Fruit fly (Drosophila melanogaster) whole organism, embryonic: ENCODE data around the gene plx.
A peak's percentile ranks its signal among the peaks of the same experiment; 100 is the strongest.

Experiments used
- Bgb ChIP-seq: fragments of 200-800 bp; sonication (Bioruptor generic); IDR thresholded peaks from 2 replicates; pipeline ENCODE4 v1.3.6; 2022; ENCODE audit warnings: missing biosample characterization, missing genetic modification characterization; ENCODE audit not compliant: partially characterized antibody
- CG10267 ChIP-seq: fragments of 200-800 bp; sonication (Bioruptor generic); optimal IDR thresholded peaks from 2 replicates; lab custom pipeline; 2018; ENCODE audit warnings: missing biosample characterization, mild to moderate bottlenecking, missing genetic modification characterization, moderate library complexity
- CG12219 ChIP-seq: fragments of 200-800 bp; sonication (Bioruptor generic); optimal IDR thresholded peaks from 3 replicates; lab custom pipeline; 2018; ENCODE audit warnings: missing biosample characterization, mild to moderate bottlenecking, missing genetic modification characterization
- CG12942 ChIP-seq: fragments of 200-800 bp; sonication (Bioruptor generic); optimal IDR thresholded peaks from 3 replicates; lab custom pipeline; 2016; ENCODE audit warnings: missing biosample characterization, missing genetic modification characterization
- CG13287 ChIP-seq: fragments of 200-800 bp; sonication (Bioruptor generic); IDR thresholded peaks from 2 replicates; pipeline ENCODE4 v1.3.6; 2022; ENCODE audit warnings: missing biosample characterization, missing genetic modification characterization; ENCODE audit not compliant: partially characterized antibody
- CG14014 ChIP-seq: fragments of 200-800 bp; sonication (Bioruptor generic); IDR thresholded peaks from 2 replicates; pipeline ENCODE4 v1.3.6; 2022; ENCODE audit warnings: missing biosample characterization, missing genetic modification characterization
- CG14050 ChIP-seq: fragments of 200-800 bp; sonication (Bioruptor generic); IDR thresholded peaks from 3 replicates; pipeline ENCODE4 v1.3.6; 2022; ENCODE audit warnings: missing biosample characterization, missing genetic modification characterization
- CG14860 ChIP-seq: fragments of 200-800 bp; sonication (Bioruptor generic); IDR thresholded peaks from 3 replicates; pipeline ENCODE4 v1.3.6; 2022; ENCODE audit warnings: missing biosample characterization, missing genetic modification characterization; ENCODE audit not compliant: partially characterized antibody
- CG15269 ChIP-seq: fragments of 200-800 bp; sonication (Bioruptor generic); optimal IDR thresholded peaks from 2 replicates; lab custom pipeline; 2018; ENCODE audit warnings: missing biosample characterization, mild to moderate bottlenecking, missing genetic modification characterization, moderate library complexity
- CG1792 ChIP-seq: fragments of 200-800 bp; sonication (Bioruptor generic); optimal IDR thresholded peaks from 2 replicates; lab custom pipeline; 2016; ENCODE audit warnings: missing biosample characterization, missing genetic modification characterization
- CG30431 ChIP-seq: fragments of 200-800 bp; sonication (Bioruptor generic); optimal IDR thresholded peaks from 2 replicates; lab custom pipeline; 2017; ENCODE audit warnings: missing biosample characterization, missing genetic modification characterization
- CG32767 ChIP-seq: fragments of 200-800 bp; sonication (Bioruptor generic); IDR thresholded peaks from 2 replicates; pipeline ENCODE4 v1.3.6; 2022; ENCODE audit warnings: missing biosample characterization, missing genetic modification characterization
- CG33213 ChIP-seq: fragments of 200-800 bp; sonication (Bioruptor generic); optimal IDR thresholded peaks from 3 replicates; lab custom pipeline; 2016; ENCODE audit warnings: missing biosample characterization, missing genetic modification characterization
- CG4820 ChIP-seq: fragments of 200-800 bp; sonication (Bioruptor generic); optimal IDR thresholded peaks from 3 replicates; lab custom pipeline; 2016; ENCODE audit warnings: missing biosample characterization, missing genetic modification characterization
- CG5245 ChIP-seq: fragments of 200-800 bp; sonication (Bioruptor generic); optimal IDR thresholded peaks from 3 replicates; lab custom pipeline; 2016; ENCODE audit warnings: missing biosample characterization, missing genetic modification characterization
- CG6175 ChIP-seq: fragments of 200-800 bp; sonication (Bioruptor generic); IDR thresholded peaks from 3 replicates; pipeline ENCODE4 v1.3.6; 2022; ENCODE audit warnings: missing biosample characterization, missing genetic modification characterization
- CG6272 ChIP-seq: fragments of 200-800 bp; sonication (Bioruptor generic); IDR thresholded peaks from 2 replicates; pipeline ENCODE4 v1.3.6; 2022; ENCODE audit warnings: missing biosample characterization, missing genetic modification characterization
- CG7357 ChIP-seq: fragments of 200-800 bp; sonication (Bioruptor generic); IDR thresholded peaks from 3 replicates; pipeline ENCODE4 v1.3.6; 2022; ENCODE audit warnings: missing biosample characterization, missing genetic modification characterization
- CoRest ChIP-seq: fragments of 200-800 bp; sonication (Bioruptor generic); optimal IDR thresholded peaks from 3 replicates; lab custom pipeline; 2018; ENCODE audit warnings: missing biosample characterization, mild to moderate bottlenecking, missing genetic modification characterization, moderate library complexity
- Dip2 ChIP-seq: fragments of 200-800 bp; sonication (Bioruptor generic); IDR thresholded peaks from 2 replicates; pipeline ENCODE4 v1.3.6; 2022; ENCODE audit warnings: missing biosample characterization, missing genetic modification characterization
- Elba2 ChIP-seq: fragments of 200-800 bp; sonication (Bioruptor generic); optimal IDR thresholded peaks from 3 replicates; lab custom pipeline; 2016; ENCODE audit warnings: missing biosample characterization, missing genetic modification characterization
- Hsf ChIP-seq: fragments of 200-800 bp; sonication (Bioruptor generic); optimal IDR thresholded peaks from 3 replicates; lab custom pipeline; 2016; ENCODE audit warnings: missing biosample characterization, missing genetic modification characterization
- Myb ChIP-seq: fragments of 200-800 bp; sonication (Bioruptor generic); optimal IDR thresholded peaks from 2 replicates; lab custom pipeline; 2016; ENCODE audit warnings: missing biosample characterization, missing genetic modification characterization
- Neu2 ChIP-seq: fragments of 200-800 bp; sonication (Bioruptor generic); optimal IDR thresholded peaks from 3 replicates; lab custom pipeline; 2016; ENCODE audit warnings: missing biosample characterization, missing genetic modification characterization, borderline replicate concordance
- NfI ChIP-seq: fragments of 200-800 bp; sonication (Bioruptor generic); optimal IDR thresholded peaks from 3 replicates; lab custom pipeline; 2018; ENCODE audit warnings: missing biosample characterization, mild to moderate bottlenecking, missing genetic modification characterization, moderate library complexity
- Optix ChIP-seq: fragments of 200-800 bp; sonication (Bioruptor generic); IDR thresholded peaks from 3 replicates; pipeline ENCODE4 v1.3.6; 2022; ENCODE audit warnings: missing biosample characterization, missing genetic modification characterization
- Scr ChIP-seq: fragments of 200-800 bp; sonication (Bioruptor generic); IDR thresholded peaks from 2 replicates; pipeline ENCODE4 v1.3.6; 2022; ENCODE audit warnings: missing biosample characterization, missing genetic modification characterization; ENCODE audit not compliant: partially characterized antibody
- Spps ChIP-seq: fragments of 200-800 bp; sonication (Bioruptor generic); optimal IDR thresholded peaks from 2 replicates; lab custom pipeline; 2018; ENCODE audit warnings: missing biosample characterization, mild to moderate bottlenecking, missing genetic modification characterization
- Trl ChIP-seq, 3 experiments: fragments of >200 bp in 2 of 3; fragments of 200-800 bp in 1 of 3; sonication (Bioruptor generic) in 1 of 3; optimal IDR thresholded peaks; 2 replicates in 1 of 3; 3 replicates in 2 of 3; lab custom pipeline; 2016 to 2017; ENCODE audit warnings: missing biosample characterization in 1 of 3, missing genetic modification characterization in 1 of 3
- ac ChIP-seq: fragments of 200-800 bp; sonication (Bioruptor generic); optimal IDR thresholded peaks from 3 replicates; lab custom pipeline; 2017; ENCODE audit warnings: missing biosample characterization, mild to moderate bottlenecking, missing genetic modification characterization
- ash1 ChIP-seq: fragments of 200-800 bp; sonication (Bioruptor generic); optimal IDR thresholded peaks from 2 replicates; lab custom pipeline; 2018; ENCODE audit warnings: missing biosample characterization, mild to moderate bottlenecking, missing genetic modification characterization
- ato ChIP-seq: fragments of 200-800 bp; sonication (Bioruptor generic); IDR thresholded peaks from 2 replicates; pipeline ENCODE4 v1.3.6; 2022; ENCODE audit warnings: missing biosample characterization, missing genetic modification characterization; ENCODE audit not compliant: partially characterized antibody
- ci ChIP-seq: fragments of 200-800 bp; sonication (Bioruptor generic); IDR thresholded peaks from 3 replicates; pipeline ENCODE4 v1.3.6; 2022; ENCODE audit warnings: missing biosample characterization, missing genetic modification characterization
- da ChIP-seq: fragments of 200-800 bp; sonication (Bioruptor generic); optimal IDR thresholded peaks from 2 replicates; lab custom pipeline; 2016; ENCODE audit warnings: missing biosample characterization, missing genetic modification characterization
- dpn ChIP-seq, 2 experiments: fragments of 200-800 bp; sonication (Bioruptor generic); optimal IDR thresholded peaks; 3 replicates each; lab custom pipeline; 2016; ENCODE audit warnings: missing biosample characterization in 2 of 2, missing genetic modification characterization in 2 of 2
- emc ChIP-seq: fragments of 200-800 bp; sonication (Bioruptor generic); optimal IDR thresholded peaks from 2 replicates; lab custom pipeline; 2016; ENCODE audit warnings: missing biosample characterization, missing genetic modification characterization
- ind ChIP-seq: fragments of 200-800 bp; sonication (Bioruptor generic); optimal IDR thresholded peaks from 3 replicates; lab custom pipeline; 2016; ENCODE audit warnings: missing biosample characterization, missing genetic modification characterization
- ken ChIP-seq: fragments of 200-800 bp; sonication (Bioruptor generic); IDR thresholded peaks from 3 replicates; pipeline ENCODE4 v1.3.6; 2022; ENCODE audit warnings: missing biosample characterization, missing genetic modification characterization
- nerfin-1 ChIP-seq: fragments of 200-800 bp; sonication (Bioruptor generic); optimal IDR thresholded peaks from 3 replicates; lab custom pipeline; 2019; ENCODE audit warnings: missing biosample characterization, mild to moderate bottlenecking, missing genetic modification characterization, moderate library complexity
- nmo ChIP-seq: fragments of 200-800 bp; sonication (Bioruptor generic); optimal IDR thresholded peaks from 2 replicates; lab custom pipeline; 2018; ENCODE audit warnings: missing biosample characterization, mild to moderate bottlenecking, missing genetic modification characterization, moderate library complexity
- rib ChIP-seq: fragments of 200-800 bp; sonication (Bioruptor generic); IDR thresholded peaks from 2 replicates; pipeline ENCODE4 v1.3.6; 2022; ENCODE audit warnings: missing biosample characterization, missing genetic modification characterization
- tin ChIP-seq: fragments of 200-800 bp; sonication (Bioruptor generic); optimal IDR thresholded peaks from 3 replicates; lab custom pipeline; 2016; ENCODE audit warnings: missing biosample characterization, missing genetic modification characterization
- tll ChIP-seq, 2 experiments: fragments of 200-800 bp in 1 of 2; fragments of >200 bp in 1 of 2; sonication (Bioruptor generic) in 1 of 2; optimal IDR thresholded peaks; 2 replicates each; lab custom pipeline; 2017 to 2019; ENCODE audit warnings: missing biosample characterization in 2 of 2, missing genetic modification characterization in 2 of 2, mild to moderate bottlenecking in 1 of 2, moderate library complexity in 1 of 2
- tna ChIP-seq: fragments of 200-800 bp; sonication (Bioruptor generic); IDR thresholded peaks from 2 replicates; pipeline ENCODE4 v1.3.6; 2022; ENCODE audit warnings: missing biosample characterization, missing genetic modification characterization; ENCODE audit not compliant: partially characterized antibody
- trh ChIP-seq: fragments of 200-800 bp; sonication (Bioruptor generic); optimal IDR thresholded peaks from 2 replicates; lab custom pipeline; 2016; ENCODE audit warnings: missing biosample characterization, missing genetic modification characterization
- unpg ChIP-seq: fragments of 200-800 bp; sonication (Bioruptor generic); optimal IDR thresholded peaks from 3 replicates; lab custom pipeline; 2018; ENCODE audit warnings: missing biosample characterization, mild to moderate bottlenecking, missing genetic modification characterization, moderate library complexity
- usp ChIP-seq: fragments of >200 bp; optimal IDR thresholded peaks from 2 replicates; lab custom pipeline; 2017; ENCODE audit warnings: missing biosample characterization, missing genetic modification characterization
- vnd ChIP-seq: fragments of 200-800 bp; sonication (Bioruptor generic); IDR thresholded peaks from 3 replicates; pipeline ENCODE4 v1.3.6; 2022; ENCODE audit warnings: missing biosample characterization, missing genetic modification characterization; ENCODE audit not compliant: partially characterized antibody
- wek ChIP-seq: fragments of 200-800 bp; sonication (Bioruptor generic); optimal IDR thresholded peaks from 3 replicates; lab custom pipeline; 2018; ENCODE audit warnings: missing biosample characterization, mild to moderate bottlenecking, missing genetic modification characterization, moderate library complexity

plx gene

dm6 chr3R:5658984-5659802 is 26.5 kb upstream of the plx start (continued):
- no peak for TF ChIP-seq tll (GFP tag; optimal IDR thresholded peaks at IDR 0.05; lab: Kevin White, UChicago)
- TF ChIP-seq CG30431 (GFP tag; lab: Kevin White, UChicago) = no peak
- no peak for TF ChIP-seq CG14050
- TF ChIP-seq CG14014 (GFP tag; lab: Robert Waterston, UW) = no peak
- TF ChIP-seq CG1792 (GFP tag; lab: Kevin White, UChicago) = no peak
- TF ChIP-seq da (GFP tag; lab: Kevin White, UChicago) = no peak
- TF ChIP-seq CoRest = no peak
- TF ChIP-seq Trl (optimal IDR thresholded peaks at IDR 0.05; lab: Kevin White, UChicago) = no peak
- no peak for TF ChIP-seq Trl (GFP tag; optimal IDR thresholded peaks at IDR 0.05; lab: Kevin White, UChicago)
- TF ChIP-seq trh (GFP tag; lab: Kevin White, UChicago) = no peak
- TF ChIP-seq CG7357 (GFP tag; lab: Robert Waterston, UW) = no peak
- 0 out of 3 replicates have a peak, but pooled peaks have one; percentile 10 for TF ChIP-seq ken (GFP tag; lab: Robert Waterston, UW)
- TF ChIP-seq vnd (GFP tag; lab: Robert Waterston, UW) = no peak
- no peak; the same call in 1 of the 2 replicates for TF ChIP-seq tna (GFP tag; lab: Robert Waterston, UW)
- no peak for TF ChIP-seq ind (GFP tag; lab: Kevin White, UChicago)
- TF ChIP-seq Hsf (GFP tag; lab: Kevin White, UChicago) = no peak
- no peak for TF ChIP-seq tin (GFP tag; lab: Kevin White, UChicago)
- TF ChIP-seq Myb (GFP tag; lab: Kevin White, UChicago) = no peak
- no peak for TF ChIP-seq rib (GFP tag; lab: Robert Waterston, UW)
- no peak for TF ChIP-seq Scr
- TF ChIP-seq CG4820 (GFP tag; lab: Kevin White, UChicago) = no peak
- TF ChIP-seq CG33213 (GFP tag; lab: Kevin White, UChicago) = no peak
- no peak for TF ChIP-seq NfI (GFP tag; lab: Kevin White, UChicago)
- no peak for TF ChIP-seq nmo (GFP tag; lab: Kevin White, UChicago)
- no peak for TF ChIP-seq CG10267 (tag; lab: Kevin White, UChicago)
- no peak for TF ChIP-seq CG12219 (GFP tag; lab: Kevin White, UChicago)
- no peak for TF ChIP-seq usp (GFP tag; lab: Kevin White, UChicago)
- no peak for TF ChIP-seq Spps (tag; lab: Kevin White, UChicago)
- no peak for TF ChIP-seq CG12942 (GFP tag; lab: Kevin White, UChicago)
- no peak for TF ChIP-seq CG13287 (GFP tag; lab: Robert Waterston, UW)
- TF ChIP-seq dpn (GFP tag; optimal IDR thresholded peaks at IDR 0.05; lab: Kevin White, UChicago) = no peak
- no peak for TF ChIP-seq ci (GFP tag; lab: Robert Waterston, UW)
- no peak for TF ChIP-seq Optix
- no peak; the same call in 1 of the 2 replicates for TF ChIP-seq Bgb (GFP tag; lab: Robert Waterston, UW)
- TF ChIP-seq Elba2 (GFP tag; lab: Kevin White, UChicago) = no peak
- no peak for TF ChIP-seq unpg (GFP tag; lab: Kevin White, UChicago)
- TF ChIP-seq CG15269 (tag; lab: Kevin White, UChicago) = no peak
- no peak for TF ChIP-seq nerfin-1 (tag; lab: Kevin White, UChicago)
- no peak for TF ChIP-seq wek
- TF ChIP-seq Neu2 (GFP tag; lab: Kevin White, UChicago) = peak; percentile 79
- no peak for TF ChIP-seq ac (GFP tag; lab: Kevin White, UChicago)
- TF ChIP-seq CG5245 (GFP tag; lab: Kevin White, UChicago) = no peak
- no peak for TF ChIP-seq CG32767
- no peak for TF ChIP-seq CG6272
- TF ChIP-seq Dip2 (GFP tag; lab: Robert Waterston, UW) = no peak
- TF ChIP-seq ash1 (GFP tag; lab: Kevin White, UChicago) = no peak
- TF ChIP-seq CG6175 (GFP tag; lab: Robert Waterston, UW) = no peak
- no peak for TF ChIP-seq ato (GFP tag; lab: Robert Waterston, UW)
- no peak for TF ChIP-seq CG14860
- TF ChIP-seq emc = no peak
